Worm (Caenorhabditis elegans) whole organism, midembryonic: ENCODE data around the gene epg-5.

Experiments
- T22C8.4 ChIP-seq: fragments of 200-800 bp; sonication (Bioruptor generic); IDR thresholded peaks from 2 replicates; pipeline ENCODE4 v1.3.6; 2022; ENCODE audit warnings: missing genetic modification characterization, missing compliant biosample characterization
- cog-1 ChIP-seq: sonication (generic microtip); optimal IDR thresholded peaks from 2 replicates; lab custom pipeline; 2016; ENCODE audit warnings: missing genetic modification characterization, missing compliant biosample characterization
- flt-1 ChIP-seq: fragments of 200-800 bp; sonication (Bioruptor generic); IDR thresholded peaks from 2 replicates; pipeline ENCODE4 v1.3.6; 2022; ENCODE audit warnings: missing genetic modification characterization, missing compliant biosample characterization
- klf-2 ChIP-seq: fragments of 200-800 bp; sonication (Bioruptor generic); conservative IDR thresholded peaks from 2 replicates; pipeline ENCODE4 v1.3.6; 2022; ENCODE audit warnings: missing genetic modification reagents, missing genetic modification characterization, missing compliant biosample characterization
- med-1 ChIP-seq: sonication (generic microtip); optimal IDR thresholded peaks from 2 replicates; lab custom pipeline; 2017; ENCODE audit warnings: missing genetic modification characterization, mild to moderate bottlenecking, missing compliant biosample characterization, antibody characterized with exemption, missing genetic modification reagents; ENCODE audit not compliant: insufficient read depth
- ref-1 ChIP-seq: fragments of 200-800 bp; sonication (Bioruptor generic); conservative IDR thresholded peaks from 2 replicates; pipeline ENCODE4 v1.3.6; 2022; ENCODE audit warnings: missing genetic modification reagents, missing genetic modification characterization, missing compliant biosample characterization
- tab-1 ChIP-seq: fragments of 200-800 bp; sonication (Bioruptor generic); IDR thresholded peaks from 2 replicates; pipeline ENCODE4 v1.3.6; 2022; ENCODE audit warnings: missing genetic modification characterization, missing compliant biosample characterization

- TF ChIP-seq T22C8.4 (GFP tag; lab: Robert Waterston, UW), result no peak
- TF ChIP-seq ref-1 (GFP tag; lab: Robert Waterston, UW), result no peak
- no peak for TF ChIP-seq cog-1
- no peak for TF ChIP-seq tab-1 (GFP tag; lab: Robert Waterston, UW)
- TF ChIP-seq med-1 (GFP tag; lab: Kevin White, UChicago), result no peak
- TF ChIP-seq klf-2 (GFP tag; lab: Robert Waterston, UW), result no peak
- TF ChIP-seq flt-1 (GFP tag; lab: Robert Waterston, UW), result no peak
Observed at ce11 chrII:6642180-6642579, 33.0 kb upstream of the epg-5 start.
